Worm (Caenorhabditis elegans) whole organism, L4 larva: ENCODE data around the gene ZC13.2.
A peak's percentile ranks its signal among the peaks of the same experiment; 100 is the strongest.

Experiments
- T26A8.4 ChIP-seq: fragments of 200-800 bp; sonication (Bioruptor generic); IDR thresholded peaks from 2 replicates; pipeline ENCODE4 v1.3.6; 2022; ENCODE audit warnings: missing genetic modification characterization, missing compliant biosample characterization
- Y105C5A.15 ChIP-seq: fragments of 200-800 bp; sonication (Bioruptor generic); IDR thresholded peaks from 2 replicates; pipeline ENCODE4 v1.3.6; 2022; ENCODE audit warnings: missing genetic modification characterization, missing compliant biosample characterization
- Y5F2A.4 ChIP-seq: fragments of 200-800 bp; sonication (Bioruptor generic); optimal IDR thresholded peaks from 2 replicates; lab custom pipeline; 2018; ENCODE audit warnings: mild to moderate bottlenecking, missing genetic modification characterization, missing compliant biosample characterization
- ZK337.2 ChIP-seq: fragments of 200-800 bp; sonication (Bioruptor generic); IDR thresholded peaks from 2 replicates; pipeline ENCODE4 v1.3.6; 2022; ENCODE audit warnings: missing genetic modification reagents, missing genetic modification characterization, missing compliant biosample characterization
- ama-1 ChIP-seq: fragments of 150-350 bp; optimal IDR thresholded peaks from 2 replicates; lab custom pipeline; 2014; ENCODE audit warnings: inconsistent platforms, mixed read lengths
- attf-4 ChIP-seq: sonication (generic microtip); optimal IDR thresholded peaks from 3 replicates; lab custom pipeline; 2017; ENCODE audit warnings: missing biosample characterization, missing genetic modification characterization
- ceh-20 ChIP-seq: fragments of 200-800 bp; sonication (Bioruptor generic); IDR thresholded peaks from 2 replicates; pipeline ENCODE4 v1.3.6; 2022; ENCODE audit warnings: missing genetic modification reagents, missing genetic modification characterization, missing compliant biosample characterization
- ceh-28 ChIP-seq: fragments of 150-350 bp; optimal IDR thresholded peaks from 2 replicates; lab custom pipeline; 2014; ENCODE audit warnings: missing biosample characterization, missing genetic modification reagents, missing genetic modification characterization
- ceh-44 ChIP-seq: fragments of 200-800 bp; sonication (Bioruptor generic); IDR thresholded peaks from 2 replicates; pipeline ENCODE4 v1.3.6; 2022; ENCODE audit warnings: missing genetic modification reagents, missing genetic modification characterization, missing compliant biosample characterization
- ctbp-1 ChIP-seq: fragments of 200-800 bp; sonication (Bioruptor generic); IDR thresholded peaks from 2 replicates; pipeline ENCODE4 v1.3.6; 2022; ENCODE audit warnings: missing genetic modification reagents, missing genetic modification characterization, missing compliant biosample characterization
- daf-12 ChIP-seq: fragments of 150-350 bp; optimal IDR thresholded peaks from 2 replicates; lab custom pipeline; 2014; ENCODE audit warnings: missing biosample characterization, missing genetic modification reagents, missing genetic modification characterization
- dmd-9 ChIP-seq: fragments of 200-800 bp; sonication (Bioruptor generic); IDR thresholded peaks from 2 replicates; pipeline ENCODE4 v1.3.6; 2022; ENCODE audit warnings: missing genetic modification reagents, missing genetic modification characterization, missing compliant biosample characterization
- dpl-1 ChIP-seq: fragments of 150-350 bp; optimal IDR thresholded peaks from 2 replicates; lab custom pipeline; 2014; ENCODE audit warnings: missing biosample characterization, missing genetic modification reagents, missing genetic modification characterization
- dve-1 ChIP-seq: sonication (generic microtip); optimal IDR thresholded peaks from 2 replicates; lab custom pipeline; 2017; ENCODE audit warnings: antibody characterized with exemption, mild to moderate bottlenecking, missing genetic modification characterization, missing compliant biosample characterization; ENCODE audit not compliant: insufficient read depth
- fos-1 ChIP-seq: fragments of 150-350 bp; optimal IDR thresholded peaks from 2 replicates; lab custom pipeline; 2014; ENCODE audit warnings: missing biosample characterization, missing genetic modification characterization
- gei-8 ChIP-seq: fragments of 200-800 bp; sonication (Bioruptor generic); optimal IDR thresholded peaks from 2 replicates; lab custom pipeline; 2018; ENCODE audit warnings: mild to moderate bottlenecking, missing genetic modification characterization, missing compliant biosample characterization
- hif-1 ChIP-seq, 2 experiments: sonication (generic microtip); optimal IDR thresholded peaks; 2 replicates each; lab custom pipeline; 2016 to 2017; ENCODE audit warnings: missing compliant biosample characterization in 2 of 2, missing genetic modification characterization in 2 of 2, missing genetic modification reagents in 2 of 2, missing genotype in 2 of 2, mild to moderate bottlenecking in 1 of 2
- hlh-11 ChIP-seq: fragments of 200-800 bp; sonication (Bioruptor generic); optimal IDR thresholded peaks from 2 replicates; lab custom pipeline; 2018; ENCODE audit warnings: mild to moderate bottlenecking, missing genetic modification characterization, missing compliant biosample characterization
- hlh-30 ChIP-seq: sonication (generic microtip); optimal IDR thresholded peaks from 2 replicates; lab custom pipeline; 2017; ENCODE audit warnings: antibody characterized with exemption, mild to moderate bottlenecking, missing genetic modification characterization, missing compliant biosample characterization; ENCODE audit not compliant: insufficient read depth
- lin-38 ChIP-seq: fragments of 200-800 bp; sonication (Bioruptor generic); IDR thresholded peaks from 2 replicates; pipeline ENCODE4 v1.3.6; 2022; ENCODE audit warnings: missing genetic modification reagents, missing genetic modification characterization, missing compliant biosample characterization
- lir-3 ChIP-seq: sonication (generic microtip); optimal IDR thresholded peaks from 2 replicates; lab custom pipeline; 2016; ENCODE audit warnings: mild to moderate bottlenecking, missing genetic modification characterization, missing compliant biosample characterization
- madf-9 ChIP-seq: fragments of 200-800 bp; sonication (Bioruptor generic); conservative IDR thresholded peaks from 2 replicates; pipeline ENCODE4 v1.3.6; 2022; ENCODE audit warnings: missing genetic modification reagents, missing genetic modification characterization, missing compliant biosample characterization
- mdl-1 ChIP-seq, 2 experiments: fragments of 150-350 bp in 1 of 2; sonication (generic microtip) in 1 of 2; optimal IDR thresholded peaks; 2 replicates each; lab custom pipeline; 2014 to 2017; ENCODE audit warnings: missing biosample characterization in 2 of 2, missing genetic modification characterization in 2 of 2
- mdt-29 ChIP-seq: fragments of 200-800 bp; sonication (Bioruptor generic); IDR thresholded peaks from 2 replicates; pipeline ENCODE4 v1.3.6; 2022; ENCODE audit warnings: missing genetic modification reagents, missing genetic modification characterization, missing compliant biosample characterization
- mep-1 ChIP-seq: fragments of 150-350 bp; sonication (generic microtip); optimal IDR thresholded peaks from 3 replicates; lab custom pipeline; 2014; ENCODE audit warnings: missing biosample characterization, missing genetic modification characterization
- mxl-3 ChIP-seq: fragments of 200-800 bp; sonication (Bioruptor generic); optimal IDR thresholded peaks from 2 replicates; lab custom pipeline; 2018; ENCODE audit warnings: mild to moderate bottlenecking, missing genetic modification characterization, missing compliant biosample characterization
- nhr-10 ChIP-seq: fragments of 150-350 bp; optimal IDR thresholded peaks from 2 replicates; lab custom pipeline; 2014; ENCODE audit warnings: missing biosample characterization, missing genetic modification characterization
- nhr-111 ChIP-seq: fragments of 200-800 bp; sonication (Bioruptor generic); optimal IDR thresholded peaks from 2 replicates; lab custom pipeline; 2018; ENCODE audit warnings: mild to moderate bottlenecking, missing genetic modification characterization, missing compliant biosample characterization
- nhr-25 ChIP-seq: sonication (generic microtip); optimal IDR thresholded peaks from 2 replicates; lab custom pipeline; 2017; ENCODE audit warnings: missing genetic modification characterization, mild to moderate bottlenecking, missing compliant biosample characterization, antibody characterized with exemption, moderate library complexity, borderline replicate concordance; ENCODE audit not compliant: insufficient read depth
- nhr-28 ChIP-seq: fragments of 150-350 bp; optimal IDR thresholded peaks from 2 replicates; lab custom pipeline; 2014; ENCODE audit warnings: missing biosample characterization, missing genetic modification characterization
- nhr-41 ChIP-seq: fragments of 200-800 bp; sonication (Bioruptor generic); IDR thresholded peaks from 2 replicates; pipeline ENCODE4 v1.3.6; 2022; ENCODE audit warnings: missing genetic modification reagents, missing genetic modification characterization, missing compliant biosample characterization
- nhr-48 ChIP-seq: sonication (generic microtip); optimal IDR thresholded peaks from 2 replicates; lab custom pipeline; 2016; ENCODE audit warnings: mild to moderate bottlenecking, missing genetic modification characterization, missing compliant biosample characterization
- nhr-6 ChIP-seq: fragments of 150-350 bp; optimal IDR thresholded peaks from 2 replicates; lab custom pipeline; 2014; ENCODE audit warnings: missing biosample characterization, missing genetic modification characterization
- nhr-76 ChIP-seq: fragments of 150-350 bp; optimal IDR thresholded peaks from 2 replicates; lab custom pipeline; 2014; ENCODE audit warnings: missing biosample characterization, missing genetic modification characterization
- nhr-77 ChIP-seq: fragments of 150-350 bp; optimal IDR thresholded peaks from 2 replicates; lab custom pipeline; 2014; ENCODE audit warnings: missing biosample characterization, missing genetic modification characterization
- pha-4 ChIP-seq, 2 experiments: fragments of 150-350 bp in 1 of 2; fragments of 200-800 bp in 1 of 2; sonication (Bioruptor generic) in 1 of 2; IDR thresholded peaks in 1 of 2; optimal IDR thresholded peaks in 1 of 2; 2 replicates each; pipeline versions ENCODE4 v1.3.6 to Lab custom; 2014 to 2022; ENCODE audit warnings: missing genetic modification characterization in 2 of 2, missing genetic modification reagents in 2 of 2, missing biosample characterization in 1 of 2, missing compliant biosample characterization in 1 of 2
- rbr-2 ChIP-seq: sonication (generic microtip); optimal IDR thresholded peaks from 2 replicates; lab custom pipeline; 2016; ENCODE audit warnings: missing genotype, missing genetic modification characterization, missing compliant biosample characterization
- set-16 ChIP-seq: fragments of 200-800 bp; sonication (Bioruptor generic); IDR thresholded peaks from 2 replicates; pipeline ENCODE4 v1.3.6; 2022; ENCODE audit warnings: missing genetic modification reagents, missing genetic modification characterization, missing compliant biosample characterization
- spr-1 ChIP-seq: sonication (generic microtip); optimal IDR thresholded peaks from 2 replicates; lab custom pipeline; 2016; ENCODE audit warnings: mild to moderate bottlenecking, missing genetic modification characterization, missing compliant biosample characterization
- tag-97 ChIP-seq: fragments of 200-800 bp; sonication (Bioruptor generic); IDR thresholded peaks from 2 replicates; pipeline ENCODE4 v1.3.6; 2022; ENCODE audit warnings: missing genetic modification characterization, missing compliant biosample characterization
- unc-62 ChIP-seq, 3 experiments: fragments of 150-350 bp in 1 of 3; sonication (generic microtip); optimal IDR thresholded peaks in 2 of 3; peaks in 1 of 3; 1 replicate in 1 of 3; 2 replicates in 2 of 3; lab custom pipeline; 2014 to 2017; ENCODE audit warnings: missing biosample characterization in 3 of 3, missing genetic modification characterization in 3 of 3, missing genetic modification reagents in 3 of 3, missing genotype in 1 of 3
- zfp-2 ChIP-seq: sonication (generic microtip); optimal IDR thresholded peaks from 2 replicates; lab custom pipeline; 2016; ENCODE audit warnings: mild to moderate bottlenecking, missing genetic modification characterization, missing compliant biosample characterization
- zip-2 ChIP-seq: fragments of 150-350 bp; optimal IDR thresholded peaks from 2 replicates; lab custom pipeline; 2014; ENCODE audit warnings: missing biosample characterization, missing genetic modification characterization
- ztf-11 ChIP-seq: fragments of 150-350 bp; optimal IDR thresholded peaks from 2 replicates; lab custom pipeline; 2014; ENCODE audit warnings: missing biosample characterization, missing genetic modification characterization
- ztf-7 ChIP-seq: fragments of 150-350 bp; optimal IDR thresholded peaks from 2 replicates; lab custom pipeline; 2014; ENCODE audit warnings: missing biosample characterization, missing genetic modification characterization

Gene ZC13.2

DNA sequence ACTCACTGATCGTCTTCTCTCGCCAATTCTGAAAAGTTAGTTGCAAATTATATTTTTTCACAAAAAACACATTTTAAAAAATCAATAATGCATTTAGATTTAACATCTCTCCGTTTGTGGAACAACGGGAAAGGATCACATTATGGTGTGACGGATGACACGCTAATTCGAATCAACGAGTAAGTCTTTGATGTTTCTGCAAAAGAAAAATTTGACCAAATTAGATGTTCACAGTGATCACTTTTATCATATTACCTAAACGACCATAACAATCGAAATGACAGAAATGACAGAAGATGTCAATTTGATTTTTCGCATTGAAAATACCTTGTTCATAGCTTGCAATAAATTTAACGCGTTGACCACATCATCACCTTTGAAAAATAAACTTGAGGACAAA lies 19.1 kb upstream of the ZC13.2 start:
- no peak for TF ChIP-seq dve-1 (tag; lab: Kevin White, UChicago)
- TF ChIP-seq nhr-6 (tag; lab: Kevin White, UChicago), result no peak
- TF ChIP-seq nhr-77 (tag; lab: Kevin White, UChicago), result no peak
- TF ChIP-seq tag-97 (GFP tag; lab: Robert Waterston, UW), result no peak
- TF ChIP-seq ZK337.2, result no peak
- TF ChIP-seq set-16, result no peak
- TF ChIP-seq lir-3 (tag; lab: Kevin White, UChicago), result no peak
- TF ChIP-seq nhr-76 (tag; lab: Kevin White, UChicago), result no peak
- no peak for TF ChIP-seq ama-1
- TF ChIP-seq Y105C5A.15 (GFP tag; lab: Robert Waterston, UW), result no peak
- no peak for TF ChIP-seq ceh-20 (GFP tag; lab: Robert Waterston, UW)
- TF ChIP-seq hlh-30 (tag; lab: Kevin White, UChicago), result no peak
- TF ChIP-seq nhr-10 (tag; lab: Kevin White, UChicago), result no peak
- TF ChIP-seq zfp-2, result no peak
- TF ChIP-seq dpl-1 (GFP tag; lab: Kevin White, UChicago), result no peak
- TF ChIP-seq ztf-11 (tag; lab: Kevin White, UChicago), result no peak
- TF ChIP-seq mep-1 (tag; lab: Kevin White, UChicago), result no peak
- TF ChIP-seq dmd-9 (GFP tag; lab: Robert Waterston, UW), result no peak

DNA sequence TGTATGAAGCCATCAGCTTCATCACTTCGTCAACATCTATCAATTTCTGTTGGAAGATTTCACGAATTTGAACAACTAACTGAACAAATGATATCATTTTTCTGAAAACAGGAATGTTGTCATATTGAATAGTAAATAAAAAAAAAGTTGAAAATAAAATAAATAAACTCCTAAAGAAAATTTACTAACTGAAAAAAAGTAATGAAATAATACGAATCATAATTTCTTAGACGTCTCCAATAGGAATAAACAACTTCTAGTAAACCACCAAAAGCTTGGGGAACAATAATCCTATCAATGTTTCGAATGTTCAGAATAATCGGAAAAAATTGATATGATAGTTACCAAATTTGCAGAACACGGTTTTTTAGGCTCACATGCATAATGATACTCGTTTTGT lies 17.0 kb upstream of the ZC13.2 start, which contains the start of gene cdo-1:
TSS of gene cdo-1 (minus strand) at position 101 of the 400 bp plus-strand sequence.
- TF ChIP-seq unc-62 (GFP tag; optimal IDR thresholded peaks at IDR 0.05 in 1 of 2; lab: Kevin White, UChicago) (peak in 1 of 2 experiments; percentile 56), unc-62 (tag; optimal IDR thresholded peaks at IDR 0.05; lab: Kevin White, UChicago) (no peak), nhr-10 (tag; lab: Kevin White, UChicago) (no peak)

- TF ChIP-seq Y5F2A.4 (no peak), nhr-25 (tag; lab: Kevin White, UChicago) (peak; percentile 57), nhr-48 (peak; percentile 85), nhr-77 (tag; lab: Kevin White, UChicago) (peak; percentile 27), mdl-1 (tag; optimal IDR thresholded peaks at IDR 0.05; lab: Kevin White, UChicago) (peak; percentile 61 to 85), hif-1 (tag; optimal IDR thresholded peaks at IDR 0.05; lab: Kevin White, UChicago) (peak; percentile 79 to 94), mxl-3 (peak; percentile 53), pha-4 (GFP tag; IDR thresholded peaks at IDR 0.05; lab: Robert Waterston, UW) (no peak), pha-4 (tag; optimal IDR thresholded peaks at IDR 0.05; lab: Kevin White, UChicago) (no peak), gei-8 (GFP tag; lab: Kevin White, UChicago) (no peak), nhr-41 (GFP tag; lab: Robert Waterston, UW) (no peak), hlh-11 (tag; lab: Kevin White, UChicago) (peak; percentile 73), ctbp-1 (GFP tag; lab: Robert Waterston, UW) (no peak), rbr-2 (tag; lab: Kevin White, UChicago) (no peak), zip-2 (tag; lab: Kevin White, UChicago) (no peak), dve-1 (tag; lab: Kevin White, UChicago) (peak; percentile 14), spr-1 (tag; lab: Kevin White, UChicago) (no peak), nhr-28 (tag; lab: Kevin White, UChicago) (peak; percentile 81), lin-38 (GFP tag; lab: Robert Waterston, UW) (no peak), nhr-6 (tag; lab: Kevin White, UChicago) (no peak), madf-9 (GFP tag; lab: Robert Waterston, UW) (no peak), nhr-111 (GFP tag; lab: Kevin White, UChicago) (no peak), nhr-10 (tag; lab: Kevin White, UChicago) (peak; percentile 15), ceh-44 (GFP tag; lab: Robert Waterston, UW) (no peak), ceh-28 (tag; lab: Kevin White, UChicago) (no peak), fos-1 (tag; lab: Kevin White, UChicago) (no peak), mdt-29 (GFP tag; lab: Robert Waterston, UW) (no peak), ceh-20 (GFP tag; lab: Robert Waterston, UW) (0 out of 2 replicates have a peak, but pooled peaks have one; percentile 46), ztf-7 (tag; lab: Kevin White, UChicago) (peak; percentile 11), Y105C5A.15 (GFP tag; lab: Robert Waterston, UW) (no peak), T26A8.4 (GFP tag; lab: Robert Waterston, UW) (no peak), nhr-76 (tag; lab: Kevin White, UChicago) (no peak), attf-4 (no peak), daf-12 (tag; lab: Kevin White, UChicago) (no peak), hlh-30 (tag; lab: Kevin White, UChicago) (peak; percentile 74)
These were observed 16.2 kb upstream of the ZC13.2 start for ce11 chrX:864293-864731.
